Worm (Caenorhabditis elegans) whole organism, early embryonic: ENCODE results near the gene lgc-13.

Experiments used
- B0310.2 ChIP-seq: sonication (generic microtip); optimal IDR thresholded peaks from 2 replicates; lab custom pipeline; 2016; ENCODE audit warnings: mild to moderate bottlenecking, missing genetic modification characterization, missing compliant biosample characterization
- F13C5.2 ChIP-seq: sonication (generic microtip); optimal IDR thresholded peaks from 2 replicates; lab custom pipeline; 2017; ENCODE audit warnings: mild to moderate bottlenecking, missing genetic modification characterization, inconsistent platforms, missing compliant biosample characterization
- aly-1 ChIP-seq: sonication (generic microtip); optimal IDR thresholded peaks from 2 replicates; lab custom pipeline; 2016; ENCODE audit warnings: missing genetic modification characterization, missing compliant biosample characterization
- ama-1 ChIP-seq: fragments of 150-350 bp; optimal IDR thresholded peaks from 2 replicates; lab custom pipeline; 2014
- ceh-13 ChIP-seq: fragments of 200-800 bp; sonication (Bioruptor generic); optimal IDR thresholded peaks from 2 replicates; lab custom pipeline; 2018; ENCODE audit warnings: mild to moderate bottlenecking, missing genetic modification characterization, missing compliant biosample characterization
- ceh-36 ChIP-seq: sonication (generic microtip); optimal IDR thresholded peaks from 2 replicates; lab custom pipeline; 2016; ENCODE audit warnings: missing genetic modification characterization, inconsistent platforms, missing compliant biosample characterization
- ets-7 ChIP-seq: sonication (generic microtip); optimal IDR thresholded peaks from 2 replicates; lab custom pipeline; 2016; ENCODE audit warnings: missing genotype, missing genetic modification characterization, missing compliant biosample characterization
- flt-1 ChIP-seq: fragments of 200-800 bp; sonication (Bioruptor generic); IDR thresholded peaks from 2 replicates; pipeline ENCODE4 v1.3.6; 2022; ENCODE audit warnings: missing genetic modification characterization, missing compliant biosample characterization
- hmbx-1 ChIP-seq: sonication (generic microtip); optimal IDR thresholded peaks from 2 replicates; lab custom pipeline; 2016; ENCODE audit warnings: mild to moderate bottlenecking, missing genetic modification characterization, missing compliant biosample characterization
- hmg-4 ChIP-seq: fragments of 200-800 bp; sonication (Bioruptor generic); optimal IDR thresholded peaks from 2 replicates; lab custom pipeline; 2018; ENCODE audit warnings: mild to moderate bottlenecking, missing genetic modification characterization, missing compliant biosample characterization
- hnd-1 ChIP-seq: sonication (generic microtip); optimal IDR thresholded peaks from 2 replicates; lab custom pipeline; 2016; ENCODE audit warnings: missing genetic modification characterization, missing compliant biosample characterization
- pes-1 ChIP-seq: fragments of 200-800 bp; sonication (Bioruptor generic); IDR thresholded peaks from 2 replicates; pipeline ENCODE4 v1.3.6; 2022; ENCODE audit warnings: missing genetic modification reagents, missing genetic modification characterization, missing compliant biosample characterization
- scrt-1 ChIP-seq: fragments of 200-800 bp; sonication (Bioruptor generic); IDR thresholded peaks from 2 replicates; pipeline ENCODE4 v1.3.6; 2022; ENCODE audit warnings: missing genetic modification characterization, missing compliant biosample characterization
- sea-1 ChIP-seq: fragments of 200-800 bp; sonication (Bioruptor generic); conservative IDR thresholded peaks from 2 replicates; pipeline ENCODE4 v1.3.6; 2022; ENCODE audit warnings: missing genetic modification characterization, missing compliant biosample characterization
- tbx-11 ChIP-seq: fragments of 200-800 bp; sonication (Bioruptor generic); IDR thresholded peaks from 2 replicates; pipeline ENCODE4 v1.3.6; 2022; ENCODE audit warnings: missing genetic modification characterization, missing compliant biosample characterization
- tbx-37 ChIP-seq: fragments of 200-800 bp; sonication (Bioruptor generic); conservative IDR thresholded peaks from 2 replicates; pipeline ENCODE4 v1.3.6; 2022; ENCODE audit warnings: missing genetic modification reagents, missing genetic modification characterization, missing compliant biosample characterization
- tra-4 ChIP-seq: sonication (generic microtip); optimal IDR thresholded peaks from 2 replicates; lab custom pipeline; 2017; ENCODE audit warnings: missing genetic modification characterization, missing compliant biosample characterization

The lgc-13 gene

DNA sequence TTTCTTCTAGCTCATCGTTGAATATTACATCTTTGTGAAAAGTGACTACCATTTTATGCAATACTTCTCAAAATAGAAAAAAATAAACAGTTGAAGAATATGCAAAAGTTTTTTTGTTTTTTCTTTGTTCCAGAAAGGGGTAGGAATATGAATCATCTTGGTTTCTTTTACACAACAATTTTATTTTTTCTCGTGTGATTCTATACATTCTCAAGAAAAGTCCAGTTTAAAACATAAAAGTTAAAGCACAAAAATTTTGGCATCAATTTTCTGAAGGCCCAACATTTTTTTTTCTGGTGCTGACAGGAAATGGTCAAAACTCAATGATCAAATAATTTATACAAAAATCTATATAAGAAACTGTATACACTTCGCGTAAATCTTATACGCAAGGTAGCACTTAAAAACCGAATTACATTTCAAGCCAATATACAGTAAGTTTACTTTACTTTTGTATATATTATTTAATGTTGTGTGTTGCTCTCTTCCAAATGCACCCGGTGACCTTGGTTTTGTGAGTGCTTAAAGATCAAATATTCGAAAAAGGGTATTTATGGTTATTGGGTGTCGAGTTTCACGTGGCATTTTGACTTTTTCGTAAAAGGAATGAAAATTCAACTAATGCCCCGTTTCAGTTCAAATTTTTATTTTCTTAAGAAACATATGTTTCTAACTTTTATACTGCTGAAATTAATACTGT lies at the start of gene lgc-13, which contains the start of gene W03G11.2:
TSS of gene lgc-13 (plus strand) at position 650 of the 700 bp plus-strand sequence.
TSS of gene W03G11.2 (minus strand) at position 101 of the 700 bp plus-strand sequence.
- TF ChIP-seq aly-1 (tag; lab: Kevin White, UChicago) (no peak), sea-1 (no peak), ama-1 (lab: Kevin White, UChicago) (no peak), hnd-1 (tag; lab: Kevin White, UChicago) (no peak), hmbx-1 (tag; lab: Kevin White, UChicago) (no peak), ceh-13 (GFP tag; lab: Kevin White, UChicago) (no peak), B0310.2 (tag; lab: Kevin White, UChicago) (no peak), tra-4 (tag; lab: Kevin White, UChicago) (no peak), scrt-1 (GFP tag; lab: Robert Waterston, UW) (no peak), ets-7 (tag; lab: Kevin White, UChicago) (no peak)

DNA sequence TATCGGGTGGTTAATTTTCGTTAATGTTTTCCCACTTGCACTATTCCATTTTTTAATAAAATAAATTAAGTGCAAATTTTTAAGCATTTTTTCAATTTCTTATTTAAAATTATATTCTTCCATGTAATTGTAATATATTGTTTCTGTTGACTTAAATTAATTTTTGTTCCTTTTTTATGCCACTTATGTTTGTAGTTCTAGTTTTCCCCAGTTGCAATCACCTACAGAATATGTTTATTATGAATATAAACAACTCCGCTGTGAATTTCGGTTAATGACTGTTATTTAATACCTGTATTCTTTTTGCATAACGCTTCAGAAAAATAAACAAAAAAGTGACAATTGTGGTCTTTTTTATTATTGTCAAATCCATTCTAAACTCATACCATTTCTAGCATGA lies 44.1 kb upstream of the lgc-13 start, which contains the start of gene lgc-23:
TSS of gene lgc-23 (plus strand) at position 301 of the 400 bp plus-strand sequence.
- TF ChIP-seq ets-7 (tag; lab: Kevin White, UChicago) (no peak), ceh-36 (tag; lab: Kevin White, UChicago) (no peak), tbx-11 (GFP tag; lab: Robert Waterston, UW) (no peak), tra-4 (tag; lab: Kevin White, UChicago) (no peak), ceh-13 (GFP tag; lab: Kevin White, UChicago) (no peak), pes-1 (GFP tag; lab: Robert Waterston, UW) (no peak), tbx-37 (GFP tag; lab: Robert Waterston, UW) (no peak), hnd-1 (tag; lab: Kevin White, UChicago) (no peak), sea-1 (no peak), hmbx-1 (tag; lab: Kevin White, UChicago) (no peak), aly-1 (tag; lab: Kevin White, UChicago) (no peak), B0310.2 (tag; lab: Kevin White, UChicago) (no peak), flt-1 (GFP tag; lab: Robert Waterston, UW) (no peak)

ce11 chrX:12068250-12068649 lies 40.7 kb upstream of the lgc-13 start, which contains the start of gene lgc-24:
lgc-24 (plus strand) TSS chrX:12068550.
- TF ChIP-seq aly-1 (tag; lab: Kevin White, UChicago) (no peak), scrt-1 (GFP tag; lab: Robert Waterston, UW) (no peak), F13C5.2 (tag; lab: Kevin White, UChicago) (no peak), ama-1 (lab: Kevin White, UChicago) (no peak), ceh-36 (tag; lab: Kevin White, UChicago) (no peak), hnd-1 (tag; lab: Kevin White, UChicago) (no peak), tbx-37 (GFP tag; lab: Robert Waterston, UW) (no peak), tra-4 (tag; lab: Kevin White, UChicago) (no peak), tbx-11 (GFP tag; lab: Robert Waterston, UW) (no peak), flt-1 (GFP tag; lab: Robert Waterston, UW) (no peak), B0310.2 (tag; lab: Kevin White, UChicago) (no peak), sea-1 (no peak), pes-1 (GFP tag; lab: Robert Waterston, UW) (no peak), ets-7 (tag; lab: Kevin White, UChicago) (no peak), hmbx-1 (tag; lab: Kevin White, UChicago) (no peak), ceh-13 (GFP tag; lab: Kevin White, UChicago) (no peak)

DNA sequence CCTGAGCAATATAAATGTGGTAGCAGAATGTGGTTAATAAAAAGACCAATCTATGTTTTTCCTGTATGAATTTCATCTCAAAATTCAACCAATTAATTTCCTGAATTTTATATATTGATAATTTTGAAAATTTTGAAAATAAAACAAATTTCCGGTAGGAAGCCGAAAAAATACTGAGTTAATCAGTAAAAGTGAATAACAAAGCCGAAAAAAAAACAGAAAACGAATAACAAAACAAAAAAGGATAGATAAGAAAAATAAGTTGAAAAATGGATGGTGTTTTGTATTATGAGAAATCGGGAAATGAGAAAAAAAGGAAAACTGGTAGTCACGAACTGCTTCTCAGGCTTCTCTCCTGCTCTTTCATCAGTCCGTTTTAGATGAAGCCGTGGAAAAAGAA lies 35.2 kb upstream of the lgc-13 start, which contains the start of gene tmem-145:
TSS of gene tmem-145 (minus strand) at position 101 of the 400 bp plus-strand sequence.
- no peak for TF ChIP-seq ama-1 (lab: Kevin White, UChicago)
- TF ChIP-seq hnd-1 (tag; lab: Kevin White, UChicago) = no peak
- TF ChIP-seq tbx-37 (GFP tag; lab: Robert Waterston, UW) = no peak
- no peak for TF ChIP-seq hmbx-1 (tag; lab: Kevin White, UChicago)
- TF ChIP-seq F13C5.2 (tag; lab: Kevin White, UChicago) = no peak
- no peak for TF ChIP-seq B0310.2 (tag; lab: Kevin White, UChicago)
- TF ChIP-seq ceh-13 (GFP tag; lab: Kevin White, UChicago) = no peak
- TF ChIP-seq aly-1 (tag; lab: Kevin White, UChicago) = no peak
- TF ChIP-seq ets-7 (tag; lab: Kevin White, UChicago) = no peak
- TF ChIP-seq hmg-4 (GFP tag; lab: Kevin White, UChicago) = no peak
- TF ChIP-seq tra-4 (tag; lab: Kevin White, UChicago) = no peak
- TF ChIP-seq sea-1 = no peak
- TF ChIP-seq flt-1 (GFP tag; lab: Robert Waterston, UW) = no peak

DNA sequence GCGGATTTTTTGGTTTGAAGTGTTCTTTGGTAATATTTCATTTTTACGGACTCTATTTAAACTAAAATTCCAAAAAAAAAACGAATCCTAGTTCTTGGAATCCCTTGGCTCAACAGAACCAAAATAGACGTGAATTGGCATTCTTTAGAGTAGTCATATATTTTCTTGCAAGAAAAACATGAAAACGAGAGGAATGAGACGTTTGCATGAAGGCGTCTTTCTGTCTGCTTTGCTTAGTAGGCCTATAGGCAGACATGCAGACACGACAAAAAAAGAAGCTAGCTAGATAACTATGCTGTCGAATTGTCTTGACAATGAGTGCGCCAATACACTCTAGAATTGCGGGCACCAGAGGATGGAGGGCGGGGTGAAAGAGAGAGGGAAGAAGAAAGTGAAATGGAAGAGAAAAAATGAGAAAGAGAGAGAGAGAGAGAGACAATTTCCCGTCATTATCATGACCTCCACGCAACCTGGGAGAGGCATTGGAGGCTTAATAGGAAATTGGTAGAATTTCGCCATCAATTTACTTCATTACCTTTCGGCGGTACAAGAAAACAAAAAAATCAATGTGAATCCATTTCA lies 28.3 kb upstream of the lgc-13 start:
- no peak for TF ChIP-seq ceh-13 (GFP tag; lab: Kevin White, UChicago)
- TF ChIP-seq tra-4 (tag; lab: Kevin White, UChicago) = no peak
- TF ChIP-seq tbx-11 (GFP tag; lab: Robert Waterston, UW) = no peak
- no peak for TF ChIP-seq ets-7 (tag; lab: Kevin White, UChicago)
- no peak for TF ChIP-seq hmg-4 (GFP tag; lab: Kevin White, UChicago)
- no peak for TF ChIP-seq B0310.2 (tag; lab: Kevin White, UChicago)
- no peak for TF ChIP-seq hmbx-1 (tag; lab: Kevin White, UChicago)
- no peak for TF ChIP-seq scrt-1 (GFP tag; lab: Robert Waterston, UW)
- TF ChIP-seq F13C5.2 (tag; lab: Kevin White, UChicago) = no peak
- no peak for TF ChIP-seq flt-1 (GFP tag; lab: Robert Waterston, UW)
- no peak for TF ChIP-seq sea-1
- TF ChIP-seq pes-1 (GFP tag; lab: Robert Waterston, UW) = no peak
- TF ChIP-seq tbx-37 (GFP tag; lab: Robert Waterston, UW) = no peak
- no peak for TF ChIP-seq ama-1 (lab: Kevin White, UChicago)
- no peak for TF ChIP-seq hnd-1 (tag; lab: Kevin White, UChicago)

DNA sequence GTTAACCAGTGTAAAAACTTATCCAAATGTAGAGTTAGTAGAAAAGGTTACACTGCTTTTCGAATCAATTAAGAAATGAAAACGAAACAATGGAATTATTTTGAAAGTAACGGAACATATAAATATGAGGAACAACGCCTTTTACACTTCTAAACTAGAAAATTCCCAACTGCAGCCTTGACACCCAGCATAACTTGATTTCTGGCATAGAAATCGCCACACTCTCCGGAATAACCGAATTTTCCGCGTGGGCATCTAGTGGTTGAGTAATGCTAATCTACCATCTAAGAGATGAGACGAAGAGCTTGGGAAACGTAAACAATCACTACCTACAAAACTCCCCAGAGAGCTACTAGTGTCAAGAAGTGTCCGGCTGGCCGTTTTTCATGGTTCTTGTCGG lies 27.7 kb upstream of the lgc-13 start:
- TF ChIP-seq ceh-36 (tag; lab: Kevin White, UChicago) = no peak
- no peak for TF ChIP-seq ets-7 (tag; lab: Kevin White, UChicago)
- no peak for TF ChIP-seq tbx-11 (GFP tag; lab: Robert Waterston, UW)
- no peak for TF ChIP-seq ceh-13 (GFP tag; lab: Kevin White, UChicago)
- no peak for TF ChIP-seq hmbx-1 (tag; lab: Kevin White, UChicago)
- no peak for TF ChIP-seq scrt-1 (GFP tag; lab: Robert Waterston, UW)
- TF ChIP-seq F13C5.2 (tag; lab: Kevin White, UChicago) = no peak
- no peak for TF ChIP-seq pes-1 (GFP tag; lab: Robert Waterston, UW)
- TF ChIP-seq aly-1 (tag; lab: Kevin White, UChicago) = no peak
- TF ChIP-seq ama-1 (lab: Kevin White, UChicago) = no peak
- no peak for TF ChIP-seq B0310.2 (tag; lab: Kevin White, UChicago)
- no peak for TF ChIP-seq hmg-4 (GFP tag; lab: Kevin White, UChicago)
- no peak for TF ChIP-seq flt-1 (GFP tag; lab: Robert Waterston, UW)
- no peak for TF ChIP-seq sea-1
- TF ChIP-seq tbx-37 (GFP tag; lab: Robert Waterston, UW) = no peak
- TF ChIP-seq hnd-1 (tag; lab: Kevin White, UChicago) = no peak
- no peak for TF ChIP-seq tra-4 (tag; lab: Kevin White, UChicago)
